Worm (Caenorhabditis elegans) whole organism, L2 larva: Measurements from ENCODE around the gene otpl-8.

ENCODE experiments used
- C34F6.9 ChIP-seq: fragments of 150-350 bp; optimal IDR thresholded peaks from 2 replicates; lab custom pipeline; 2014; ENCODE audit warnings: missing biosample characterization, missing genetic modification characterization
- ZK546.5 ChIP-seq: sonication (generic microtip); optimal IDR thresholded peaks from 2 replicates; lab custom pipeline; 2017; ENCODE audit warnings: missing biosample characterization, missing genetic modification characterization
- ceh-16 ChIP-seq: fragments of 150-350 bp; optimal IDR thresholded peaks from 2 replicates; lab custom pipeline; 2014; ENCODE audit warnings: missing biosample characterization, missing genetic modification characterization
- fos-1 ChIP-seq: fragments of 150-350 bp; optimal IDR thresholded peaks from 2 replicates; lab custom pipeline; 2014; ENCODE audit warnings: missing biosample characterization, missing genetic modification characterization
- mdl-1 ChIP-seq, 2 experiments: fragments of 150-350 bp in 1 of 2; sonication (generic microtip) in 1 of 2; optimal IDR thresholded peaks; 2 replicates each; lab custom pipeline; 2017; ENCODE audit warnings: missing biosample characterization in 2 of 2, missing genetic modification characterization in 2 of 2
- nhr-11 ChIP-seq: fragments of 150-350 bp; optimal IDR thresholded peaks from 2 replicates; lab custom pipeline; 2014; ENCODE audit warnings: missing biosample characterization, missing genetic modification characterization
- skn-1 ChIP-seq: sonication (generic microtip); optimal IDR thresholded peaks from 2 replicates; lab custom pipeline; 2017; ENCODE audit warnings: missing biosample characterization, missing genetic modification characterization
- unc-62 ChIP-seq: fragments of 150-350 bp; optimal IDR thresholded peaks from 2 replicates; lab custom pipeline; 2014; ENCODE audit warnings: missing biosample characterization, missing genetic modification reagents, missing genetic modification characterization
- ztf-11 ChIP-seq: sonication (generic microtip); optimal IDR thresholded peaks from 2 replicates; lab custom pipeline; 2017; ENCODE audit warnings: missing biosample characterization, missing genetic modification characterization

DNA sequence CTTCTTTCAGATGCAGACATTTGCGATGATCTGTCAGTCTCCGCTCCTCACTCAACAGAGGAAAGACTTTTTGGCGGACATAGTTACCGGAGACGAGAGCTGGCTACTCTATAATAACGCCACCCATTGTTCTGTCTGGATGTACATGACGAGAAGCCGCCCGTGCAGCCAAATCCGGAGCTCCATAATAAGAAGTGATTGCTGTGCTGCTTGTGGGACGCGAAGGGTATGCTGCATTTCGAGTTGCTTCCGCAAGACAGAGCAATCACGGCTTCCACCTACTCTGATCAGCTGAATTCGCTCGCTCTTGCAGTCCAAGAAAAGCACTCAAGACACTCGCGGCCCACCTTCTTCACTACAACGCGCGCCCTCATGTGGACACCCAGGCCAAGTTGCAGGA is 43.0 kb upstream of the otpl-8 start:
- no peak for TF ChIP-seq ceh-16 (tag; lab: Kevin White, UChicago)
- no peak for TF ChIP-seq C34F6.9
- TF ChIP-seq skn-1, result no peak
- no peak for TF ChIP-seq unc-62 (GFP tag; lab: Kevin White, UChicago)
- TF ChIP-seq nhr-11, result no peak
- TF ChIP-seq mdl-1 (tag; optimal IDR thresholded peaks at IDR 0.05; lab: Kevin White, UChicago), result no peak
- TF ChIP-seq ztf-11 (tag; lab: Kevin White, UChicago), result no peak
- TF ChIP-seq ZK546.5 (tag; lab: Kevin White, UChicago), result no peak
- no peak for TF ChIP-seq fos-1
